Worm (Caenorhabditis elegans): ENCODE results near the gene F49C5.7.

DNA sequence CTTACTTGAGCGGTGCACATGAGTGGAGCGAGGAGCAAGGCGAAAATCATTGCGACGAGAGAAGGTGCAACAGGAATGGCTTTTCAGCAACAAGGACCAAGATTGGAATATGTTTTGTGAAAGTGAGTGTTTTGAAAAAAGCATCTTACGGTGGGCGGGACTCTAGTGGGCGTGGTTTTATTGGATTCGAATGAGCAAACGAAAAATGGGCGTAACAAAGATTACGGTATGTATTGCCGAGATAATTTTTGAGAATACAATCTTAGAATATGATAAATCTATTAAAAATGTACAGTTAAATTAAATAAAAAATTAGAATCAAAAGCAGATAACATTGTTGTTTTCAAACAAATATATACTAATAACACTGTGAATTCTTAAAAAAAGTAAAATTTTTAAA, 5.7 kb upstream of the F49C5.7 start, which contains the start of gene F49C5.12:
- TF ChIP-seq tbx-11 (GFP tag; IDR thresholded peaks at IDR 0.05), result no peak
- no peak for TF ChIP-seq hmbx-1 (tag; optimal IDR thresholded peaks at IDR 0.05)
- no peak for TF ChIP-seq ets-7 (tag; optimal IDR thresholded peaks at IDR 0.05)
- TF ChIP-seq ceh-36 (tag; optimal IDR thresholded peaks at IDR 0.05), result no peak
- no peak for TF ChIP-seq ama-1 (optimal IDR thresholded peaks at IDR 0.05)
